Worm (Caenorhabditis elegans) whole organism, L1 larva: ENCODE measurements around the gene F37C12.10.

Source experiments
- C04F5.9 ChIP-seq: sonication (generic microtip); optimal IDR thresholded peaks from 2 replicates; lab custom pipeline; 2016; ENCODE audit warnings: missing genetic modification characterization, missing compliant biosample characterization
- C34B4.2 ChIP-seq: sonication (generic microtip); optimal IDR thresholded peaks from 2 replicates; lab custom pipeline; 2017; ENCODE audit warnings: mild to moderate bottlenecking, missing genetic modification characterization, missing compliant biosample characterization
- alr-1 ChIP-seq: fragments of 200-800 bp; sonication (Bioruptor generic); optimal IDR thresholded peaks from 2 replicates; lab custom pipeline; 2018; ENCODE audit warnings: borderline replicate concordance, mild to moderate bottlenecking, missing genetic modification characterization, missing compliant biosample characterization
- ama-1 ChIP-seq: fragments of 150-350 bp; optimal IDR thresholded peaks from 2 replicates; lab custom pipeline; 2014
- blmp-1 ChIP-seq: fragments of 150-350 bp; optimal IDR thresholded peaks from 2 replicates; lab custom pipeline; 2014; ENCODE audit warnings: missing biosample characterization, missing genetic modification characterization
- ceh-63 ChIP-seq: fragments of 200-800 bp; sonication (Bioruptor generic); optimal IDR thresholded peaks from 2 replicates; lab custom pipeline; 2018; ENCODE audit warnings: mild to moderate bottlenecking, missing genetic modification characterization, missing compliant biosample characterization
- ceh-82 ChIP-seq, 3 experiments: fragments of 150-350 bp in 1 of 3; sonication (generic microtip) in 2 of 3; optimal IDR thresholded peaks; 2 replicates each; lab custom pipeline; 2014 to 2017; ENCODE audit warnings: missing biosample characterization in 3 of 3, missing genetic modification characterization in 3 of 3
- ceh-88 ChIP-seq: fragments of 200-800 bp; sonication (Bioruptor generic); IDR thresholded peaks from 2 replicates; pipeline ENCODE4 v1.3.6; 2022; ENCODE audit warnings: missing genetic modification characterization, missing compliant biosample characterization
- efl-1 ChIP-seq, 4 experiments: fragments of 150-350 bp; optimal IDR thresholded peaks in 3 of 4; peaks in 1 of 4; 1 replicate in 1 of 4; 2 replicates in 3 of 4; lab custom pipeline; 2014; ENCODE audit warnings: missing biosample characterization in 2 of 4, missing genetic modification characterization in 2 of 4, missing genetic modification reagents in 2 of 4
- egl-13 ChIP-seq: sonication (generic microtip); optimal IDR thresholded peaks from 2 replicates; lab custom pipeline; 2016; ENCODE audit warnings: missing genotype, missing genetic modification reagents, missing genetic modification characterization, missing compliant biosample characterization
- elt-2 ChIP-seq: sonication (generic microtip); optimal IDR thresholded peaks from 2 replicates; lab custom pipeline; 2016; ENCODE audit warnings: missing genetic modification characterization, mild to moderate bottlenecking, inconsistent platforms, missing compliant biosample characterization, missing genetic modification reagents
- elt-3 ChIP-seq, 6 experiments: fragments of 150-350 bp in 1 of 6; sonication (generic microtip); optimal IDR thresholded peaks; 2 replicates each; lab custom pipeline; 2017 to 2018; ENCODE audit warnings: missing biosample characterization in 6 of 6, missing genetic modification characterization in 6 of 6, inconsistent platforms in 1 of 6
- ets-5 ChIP-seq: fragments of 200-800 bp; sonication (Bioruptor generic); IDR thresholded peaks from 2 replicates; pipeline ENCODE4 v1.3.6; 2022; ENCODE audit warnings: missing genetic modification characterization, missing compliant biosample characterization
- fkh-8 ChIP-seq: sonication (generic microtip); optimal IDR thresholded peaks from 2 replicates; lab custom pipeline; 2016; ENCODE audit warnings: mild to moderate bottlenecking, missing genetic modification characterization, missing compliant biosample characterization
- fos-1 ChIP-seq: fragments of 150-350 bp; optimal IDR thresholded peaks from 2 replicates; lab custom pipeline; 2014; ENCODE audit warnings: missing biosample characterization, missing genetic modification characterization
- grh-1 ChIP-seq: fragments of 200-800 bp; sonication (Bioruptor generic); IDR thresholded peaks from 2 replicates; pipeline ENCODE4 v1.3.6; 2022; ENCODE audit warnings: missing genetic modification reagents, missing genetic modification characterization, missing compliant biosample characterization
- hlh-17 ChIP-seq: fragments of 200-800 bp; sonication (Bioruptor generic); optimal IDR thresholded peaks from 2 replicates; lab custom pipeline; 2018; ENCODE audit warnings: missing genetic modification characterization, mild to moderate bottlenecking, missing compliant biosample characterization, moderate library complexity, borderline replicate concordance
- hlh-4 ChIP-seq: sonication (generic microtip); optimal IDR thresholded peaks from 2 replicates; lab custom pipeline; 2016; ENCODE audit warnings: mild to moderate bottlenecking, missing genetic modification characterization, missing compliant biosample characterization
- jun-1 ChIP-seq: fragments of 150-350 bp; optimal IDR thresholded peaks from 2 replicates; lab custom pipeline; 2014; ENCODE audit warnings: missing biosample characterization, missing genetic modification reagents, missing genetic modification characterization
- lin-13 ChIP-seq: fragments of 150-350 bp; optimal IDR thresholded peaks from 2 replicates; lab custom pipeline; 2014; ENCODE audit warnings: missing biosample characterization, missing genetic modification reagents, missing genetic modification characterization
- lin-14 ChIP-seq: fragments of 200-800 bp; sonication (Bioruptor generic); optimal IDR thresholded peaks from 2 replicates; lab custom pipeline; 2018; ENCODE audit warnings: mild to moderate bottlenecking, missing genetic modification characterization, moderate library complexity, missing compliant biosample characterization
- lin-15B ChIP-seq: fragments of 150-350 bp; sonication (generic microtip); optimal IDR thresholded peaks from 3 replicates; lab custom pipeline; 2014; ENCODE audit warnings: missing biosample characterization, missing genetic modification characterization
- lin-35 ChIP-seq, 2 experiments: fragments of 150-350 bp; optimal IDR thresholded peaks; 2 replicates each; lab custom pipeline; 2014; ENCODE audit warnings: missing biosample characterization in 2 of 2, missing genetic modification characterization in 2 of 2, missing genetic modification reagents in 2 of 2
- lsy-2 ChIP-seq, 2 experiments: fragments of 150-350 bp; optimal IDR thresholded peaks; 2 replicates each; lab custom pipeline; 2014; ENCODE audit warnings: missing biosample characterization in 2 of 2, missing genetic modification characterization in 2 of 2
- mab-9 ChIP-seq: fragments of 200-800 bp; sonication (Bioruptor generic); IDR thresholded peaks from 2 replicates; pipeline ENCODE4 v1.3.6; 2022; ENCODE audit warnings: missing genetic modification reagents, missing genetic modification characterization, missing compliant biosample characterization
- mef-2 ChIP-seq: fragments of 150-350 bp; optimal IDR thresholded peaks from 2 replicates; lab custom pipeline; 2014; ENCODE audit warnings: missing biosample characterization, missing genetic modification characterization
- nhr-11 ChIP-seq: fragments of 150-350 bp; optimal IDR thresholded peaks from 2 replicates; lab custom pipeline; 2014; ENCODE audit warnings: missing biosample characterization, missing genetic modification characterization
- nhr-12 ChIP-seq: sonication (generic microtip); optimal IDR thresholded peaks from 2 replicates; lab custom pipeline; 2017; ENCODE audit warnings: missing biosample characterization, missing genetic modification characterization
- nhr-19 ChIP-seq: fragments of 200-800 bp; sonication (Bioruptor generic); conservative IDR thresholded peaks from 2 replicates; pipeline ENCODE4 v1.3.6; 2022; ENCODE audit warnings: missing genetic modification characterization, missing compliant biosample characterization
- nhr-20 ChIP-seq: sonication (generic microtip); optimal IDR thresholded peaks from 2 replicates; lab custom pipeline; 2016; ENCODE audit warnings: mild to moderate bottlenecking, missing genetic modification characterization, missing compliant biosample characterization
- nhr-28 ChIP-seq: fragments of 150-350 bp; optimal IDR thresholded peaks from 2 replicates; lab custom pipeline; 2014; ENCODE audit warnings: missing biosample characterization, missing genetic modification characterization
- nhr-47 ChIP-seq: sonication (generic microtip); optimal IDR thresholded peaks from 2 replicates; lab custom pipeline; 2016; ENCODE audit warnings: mild to moderate bottlenecking, missing genetic modification characterization, moderate library complexity, missing compliant biosample characterization
- nhr-71 ChIP-seq: sonication (generic microtip); optimal IDR thresholded peaks from 2 replicates; lab custom pipeline; 2016; ENCODE audit warnings: mild to moderate bottlenecking, missing genetic modification characterization, moderate library complexity, missing compliant biosample characterization
- nhr-77 ChIP-seq: fragments of 150-350 bp; optimal IDR thresholded peaks from 2 replicates; lab custom pipeline; 2014; ENCODE audit warnings: missing biosample characterization, missing genetic modification characterization
- nhr-84 ChIP-seq: sonication (generic microtip); optimal IDR thresholded peaks from 2 replicates; lab custom pipeline; 2017; ENCODE audit warnings: missing biosample characterization, missing genetic modification characterization
- nhr-85 ChIP-seq: sonication (generic microtip); peaks from one replicate; lab custom pipeline; 2016; ENCODE audit warnings: missing genetic modification characterization, inconsistent platforms, missing compliant biosample characterization
- pag-3 ChIP-seq: sonication (generic microtip); optimal IDR thresholded peaks from 2 replicates; lab custom pipeline; 2017; ENCODE audit warnings: missing genetic modification characterization, mild to moderate bottlenecking, missing compliant biosample characterization, antibody characterized with exemption, borderline replicate concordance; ENCODE audit not compliant: insufficient read depth
- rnt-1 ChIP-seq: sonication (generic microtip); optimal IDR thresholded peaks from 2 replicates; lab custom pipeline; 2016; ENCODE audit warnings: mild to moderate bottlenecking, missing genetic modification characterization, moderate library complexity, missing compliant biosample characterization
- snpc-4 ChIP-seq: fragments of 150-350 bp; optimal IDR thresholded peaks from 2 replicates; lab custom pipeline; 2014; ENCODE audit warnings: missing biosample characterization, missing genetic modification characterization
- snu-23 ChIP-seq: sonication (generic microtip); optimal IDR thresholded peaks from 2 replicates; lab custom pipeline; 2016; ENCODE audit warnings: missing genetic modification characterization, missing compliant biosample characterization
- sox-4 ChIP-seq: sonication (generic microtip); optimal IDR thresholded peaks from 2 replicates; lab custom pipeline; 2016; ENCODE audit warnings: missing genetic modification characterization, missing compliant biosample characterization
- sptf-1 ChIP-seq: fragments of 150-350 bp; optimal IDR thresholded peaks from 2 replicates; lab custom pipeline; 2014; ENCODE audit warnings: missing biosample characterization, missing genetic modification characterization
- sup-37 ChIP-seq: fragments of 200-800 bp; sonication (Bioruptor generic); optimal IDR thresholded peaks from 2 replicates; lab custom pipeline; 2018; ENCODE audit warnings: mild to moderate bottlenecking, missing genetic modification characterization, missing compliant biosample characterization
- swsn-7 ChIP-seq: sonication (generic microtip); optimal IDR thresholded peaks from 2 replicates; lab custom pipeline; 2016; ENCODE audit warnings: missing genetic modification characterization, missing compliant biosample characterization
- unc-130 ChIP-seq: fragments of 150-350 bp; optimal IDR thresholded peaks from 2 replicates; lab custom pipeline; 2017; ENCODE audit warnings: missing biosample characterization, missing genetic modification characterization, inconsistent platforms
- unc-62 ChIP-seq: fragments of 150-350 bp; optimal IDR thresholded peaks from 2 replicates; lab custom pipeline; 2014; ENCODE audit warnings: missing biosample characterization, missing genetic modification reagents, missing genetic modification characterization
- unc-86 ChIP-seq: sonication (generic microtip); optimal IDR thresholded peaks from 2 replicates; lab custom pipeline; 2016; ENCODE audit warnings: missing genetic modification characterization, missing compliant biosample characterization
- xbp-1 ChIP-seq: sonication (generic microtip); optimal IDR thresholded peaks from 2 replicates; lab custom pipeline; 2016; ENCODE audit warnings: missing genetic modification characterization, missing compliant biosample characterization

The F37C12.10 gene

DNA sequence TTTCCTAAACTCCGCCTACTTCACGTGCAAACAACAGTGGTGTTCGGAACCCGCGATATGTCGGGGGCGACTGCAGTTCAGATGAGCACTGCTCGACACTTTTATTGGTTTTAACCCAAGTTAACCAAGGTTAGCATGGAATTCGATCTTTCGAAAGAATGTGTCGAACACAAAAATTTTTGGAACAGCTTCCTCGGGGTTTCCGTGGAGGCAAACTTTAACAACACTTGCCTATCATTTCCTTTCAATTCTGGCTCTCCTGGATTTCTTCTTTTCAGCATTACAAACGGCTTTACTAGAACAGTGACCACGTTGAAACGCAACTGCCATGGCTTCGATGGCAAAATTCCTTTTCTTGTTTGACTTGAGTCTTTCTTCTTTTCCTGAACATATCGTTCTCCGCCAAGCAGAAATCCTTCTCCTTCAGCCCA, 46.9 kb downstream of the F37C12.10 start (continued):
- TF ChIP-seq nhr-71 (tag; lab: Kevin White, UChicago) (peak; percentile 74), unc-62 (GFP tag; lab: Kevin White, UChicago) (no peak), pag-3 (tag; lab: Kevin White, UChicago) (no peak), nhr-12 (tag; lab: Kevin White, UChicago) (no peak), elt-3 (tag; optimal IDR thresholded peaks at IDR 0.05; lab: Kevin White, UChicago) (no peak), lsy-2 (tag; optimal IDR thresholded peaks at IDR 0.05; lab: Kevin White, UChicago) (peak; percentile 3 to 15), hlh-17 (GFP tag; lab: Kevin White, UChicago) (no peak), nhr-77 (tag; lab: Kevin White, UChicago) (peak; percentile 62), nhr-28 (no peak), nhr-11 (tag; lab: Kevin White, UChicago) (no peak), unc-130 (tag; lab: Kevin White, UChicago) (no peak), nhr-47 (peak; percentile 42), jun-1 (peak; percentile 28), unc-86 (tag; lab: Kevin White, UChicago) (no peak), ama-1 (lab: Kevin White, UChicago) (peak; percentile 92), swsn-7 (tag; lab: Kevin White, UChicago) (peak; percentile 45), grh-1 (GFP tag; lab: Robert Waterston, UW) (0 out of 2 replicates have a peak, but pooled peaks have one; percentile 31), rnt-1 (tag; lab: Kevin White, UChicago) (peak; percentile 55), hlh-4 (tag; lab: Kevin White, UChicago) (no peak)

DNA sequence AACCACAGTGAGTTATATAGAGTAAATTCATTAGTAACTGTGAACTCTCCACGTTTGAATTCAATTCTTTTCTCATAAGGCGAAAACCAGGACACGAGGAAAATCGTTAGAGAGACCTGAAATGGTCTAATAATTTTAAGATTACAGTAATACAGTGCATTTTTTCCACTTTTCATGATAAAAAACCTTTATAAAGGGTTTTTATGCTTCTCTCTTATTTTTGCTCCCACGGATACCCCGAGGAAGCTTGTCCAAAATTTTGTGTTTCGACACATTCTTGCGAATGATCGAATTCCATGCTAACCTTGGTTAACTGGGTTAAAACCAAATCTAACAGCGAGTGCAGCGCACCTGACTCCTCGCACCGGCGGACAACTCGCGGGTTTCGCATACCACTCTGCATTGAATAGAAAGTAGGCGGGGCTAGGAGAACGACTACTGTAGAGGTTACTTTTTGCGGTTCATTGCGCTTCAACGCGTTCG, 47.9 kb downstream of the F37C12.10 start:
- peak; percentile 94 for TF ChIP-seq nhr-85 (tag; lab: Kevin White, UChicago)
- peak; percentile 70 for TF ChIP-seq nhr-47
- TF ChIP-seq rnt-1 (tag; lab: Kevin White, UChicago) = peak; percentile 66
- TF ChIP-seq sup-37 (GFP tag; lab: Kevin White, UChicago) = no peak
- peak; percentile 79 for TF ChIP-seq nhr-19 (GFP tag; lab: Robert Waterston, UW)
- peak; percentile 44 for TF ChIP-seq lin-14 (GFP tag; lab: Kevin White, UChicago)
- no peak for TF ChIP-seq lin-13
- TF ChIP-seq xbp-1 (tag; lab: Kevin White, UChicago) = peak; percentile 23
- peak; percentile 39 for TF ChIP-seq swsn-7 (tag; lab: Kevin White, UChicago)
- no peak for TF ChIP-seq mef-2 (tag; lab: Kevin White, UChicago)
- TF ChIP-seq blmp-1 (tag; lab: Kevin White, UChicago) = no peak
- TF ChIP-seq lsy-2 (tag; optimal IDR thresholded peaks at IDR 0.05; lab: Kevin White, UChicago) = peak in 1 of 2 experiments; percentile 41
- no peak for TF ChIP-seq sptf-1 (tag; lab: Kevin White, UChicago)
- TF ChIP-seq snu-23 (GFP tag; lab: Kevin White, UChicago) = peak; percentile 66
- no peak for TF ChIP-seq nhr-28
- peak; percentile 67 for TF ChIP-seq grh-1 (GFP tag; lab: Robert Waterston, UW)
- TF ChIP-seq ceh-82 (tag; optimal IDR thresholded peaks at IDR 0.05; lab: Kevin White, UChicago) = peak in 2 of 3 experiments; percentile 0 to 18
- peak; percentile 97 for TF ChIP-seq snpc-4 (tag; lab: Kevin White, UChicago)
- TF ChIP-seq mab-9 (GFP tag; lab: Robert Waterston, UW) = no peak
- no peak for TF ChIP-seq egl-13 (tag; lab: Kevin White, UChicago)
- TF ChIP-seq lin-15B (tag; lab: Kevin White, UChicago) = no peak
- TF ChIP-seq nhr-84 = no peak
- no peak for TF ChIP-seq C04F5.9 (tag; lab: Kevin White, UChicago)
- no peak for TF ChIP-seq unc-130 (tag; lab: Kevin White, UChicago)
- TF ChIP-seq C34B4.2 (tag; lab: Kevin White, UChicago) = no peak
- TF ChIP-seq elt-2 (tag; lab: Kevin White, UChicago) = peak; percentile 46
- TF ChIP-seq nhr-71 (tag; lab: Kevin White, UChicago) = peak; percentile 75
- no peak for TF ChIP-seq fos-1
- TF ChIP-seq alr-1 = no peak
- TF ChIP-seq sox-4 (tag; lab: Kevin White, UChicago) = no peak
- TF ChIP-seq nhr-12 (tag; lab: Kevin White, UChicago) = no peak
- peak; percentile 28 to 43 for TF ChIP-seq efl-1 (optimal IDR thresholded peaks at IDR 0.05; lab: Kevin White, UChicago)
- TF ChIP-seq efl-1 (GFP tag; optimal IDR thresholded peaks at IDR 0.05 in 1 of 2; lab: Kevin White, UChicago) = peak in 1 of 2 experiments; percentile 62
- TF ChIP-seq fkh-8 = no peak
- TF ChIP-seq ceh-88 (GFP tag; lab: Robert Waterston, UW) = peak; percentile 41; the same call in 1 of the 2 replicates
- TF ChIP-seq lin-35 (GFP tag; optimal IDR thresholded peaks at IDR 0.05; lab: Kevin White, UChicago) = peak; percentile 1 to 42
- no peak for TF ChIP-seq ets-5 (GFP tag; lab: Robert Waterston, UW)
- TF ChIP-seq ceh-63 = no peak
- TF ChIP-seq ama-1 (lab: Kevin White, UChicago) = peak; percentile 43
- peak; percentile 57 for TF ChIP-seq nhr-20 (tag; lab: Kevin White, UChicago)
